Comparison of ENCODE assay signal across 1 worm cellular context in genomic region chrX:16414572-16414971, ce11.
TF ChIP-seq lines count a peak whose summit lies in the region.

No protein-coding gene starts in this region.

TF ChIP-seq in whole organism, L1 larva, 84 proteins besides CTCF, POLR2A, EP300 and RAD21 (continued from another document):
- TF ChIP-seq skn-1 (tag; optimal IDR thresholded peaks at IDR 0.05; lab: Kevin White, UChicago) (no peak), dsc-1 (tag; optimal IDR thresholded peaks at IDR 0.05; lab: Kevin White, UChicago) (no peak), lin-14 (GFP tag; optimal IDR thresholded peaks at IDR 0.05; lab: Kevin White, UChicago) (peak; percentile 59), blmp-1 (tag; optimal IDR thresholded peaks at IDR 0.05; lab: Kevin White, UChicago) (peak; percentile 30), sptf-1 (tag; optimal IDR thresholded peaks at IDR 0.05; lab: Kevin White, UChicago) (no peak), ces-1 (GFP tag; optimal IDR thresholded peaks at IDR 0.05; lab: Kevin White, UChicago) (no peak), elt-2 (tag; optimal IDR thresholded peaks at IDR 0.05; lab: Kevin White, UChicago) (no peak), ceh-63 (GFP tag; optimal IDR thresholded peaks at IDR 0.05; lab: Kevin White, UChicago) (no peak), fkh-8 (tag; optimal IDR thresholded peaks at IDR 0.05; lab: Kevin White, UChicago) (no peak), nhr-90 (tag; optimal IDR thresholded peaks at IDR 0.05; lab: Kevin White, UChicago; ENCODE audit: poor library complexity) (no peak), efl-1 (optimal IDR thresholded peaks at IDR 0.05; lab: Kevin White, UChicago) (no peak), efl-1 (GFP tag; optimal IDR thresholded peaks at IDR 0.05 in 1 of 2; lab: Kevin White, UChicago) (no peak), elt-3 (tag; optimal IDR thresholded peaks at IDR 0.05; lab: Kevin White, UChicago) (no peak), hlh-4 (tag; optimal IDR thresholded peaks at IDR 0.05; lab: Kevin White, UChicago) (no peak), egl-13 (tag; optimal IDR thresholded peaks at IDR 0.05; lab: Kevin White, UChicago) (no peak)
